Worm (Caenorhabditis elegans) whole organism, young adult: ENCODE measurements around the gene lgc-24.

Source experiments
- C06A6.2 ChIP-seq: fragments of 200-800 bp; sonication (Bioruptor generic); conservative IDR thresholded peaks from 2 replicates; pipeline ENCODE4 v1.3.6; 2022; ENCODE audit warnings: missing genetic modification characterization, missing compliant biosample characterization
- F37B4.10 ChIP-seq: fragments of 200-800 bp; sonication (Bioruptor generic); IDR thresholded peaks from 2 replicates; pipeline ENCODE4 v1.3.6; 2022; ENCODE audit warnings: missing genetic modification characterization, missing compliant biosample characterization
- Y79H2A.3 ChIP-seq: fragments of 200-800 bp; sonication (Bioruptor generic); conservative IDR thresholded peaks from 2 replicates; pipeline ENCODE4 v1.3.6; 2022; ENCODE audit warnings: missing genetic modification reagents, missing genetic modification characterization, missing compliant biosample characterization
- ama-1 ChIP-seq, 3 experiments: fragments of 150-350 bp in 1 of 3; sonication (generic microtip) in 2 of 3; optimal IDR thresholded peaks; 2 replicates each; lab custom pipeline; 2014 to 2018; ENCODE audit warnings: missing biosample characterization in 2 of 3, missing genetic modification characterization in 2 of 3, missing genetic modification reagents in 2 of 3
- cebp-1 ChIP-seq, 2 experiments: fragments of 200-800 bp in 1 of 2; sonication (Bioruptor generic) in 1 of 2; sonication (generic microtip) in 1 of 2; IDR thresholded peaks in 1 of 2; optimal IDR thresholded peaks in 1 of 2; 2 replicates each; pipeline versions ENCODE4 v1.3.6 to Lab custom; 2017 to 2022; ENCODE audit warnings: missing compliant biosample characterization in 2 of 2, missing genetic modification characterization in 2 of 2, mild to moderate bottlenecking in 1 of 2, missing genetic modification reagents in 1 of 2, moderate library complexity in 1 of 2
- chd-7 ChIP-seq: sonication (generic microtip); optimal IDR thresholded peaks from 2 replicates; lab custom pipeline; 2016; ENCODE audit warnings: mild to moderate bottlenecking, missing genetic modification characterization, moderate library complexity, missing compliant biosample characterization
- efl-1 ChIP-seq: fragments of 150-350 bp; optimal IDR thresholded peaks from 2 replicates; lab custom pipeline; 2014; ENCODE audit warnings: missing biosample characterization, missing genetic modification reagents, missing genetic modification characterization
- mel-28 ChIP-seq: sonication (generic microtip); optimal IDR thresholded peaks from 2 replicates; lab custom pipeline; 2016; ENCODE audit warnings: borderline replicate concordance, mild to moderate bottlenecking, missing genetic modification characterization, missing compliant biosample characterization
- snpc-4 ChIP-seq, 5 experiments: fragments of 150-350 bp in 1 of 5; sonication (generic microtip) in 4 of 5; optimal IDR thresholded peaks; 2 replicates each; lab custom pipeline; 2014 to 2018; ENCODE audit warnings: missing genetic modification characterization in 5 of 5, missing biosample characterization in 3 of 5, antibody characterized with exemption in 2 of 5, mild to moderate bottlenecking in 2 of 5, missing compliant biosample characterization in 2 of 5, missing genotype in 2 of 5, moderate library complexity in 2 of 5, missing genetic modification reagents in 1 of 5
- unc-130 ChIP-seq: sonication (generic microtip); optimal IDR thresholded peaks from 2 replicates; lab custom pipeline; 2016; ENCODE audit warnings: missing genetic modification reagents, missing genetic modification characterization, missing compliant biosample characterization
- unc-62 ChIP-seq: fragments of 150-350 bp; optimal IDR thresholded peaks from 2 replicates; lab custom pipeline; 2014; ENCODE audit warnings: missing biosample characterization, missing genetic modification reagents, missing genetic modification characterization
- zfh-2 ChIP-seq: fragments of 200-800 bp; sonication (Bioruptor generic); conservative IDR thresholded peaks from 2 replicates; pipeline ENCODE4 v1.3.6; 2022; ENCODE audit warnings: missing genetic modification reagents, missing genetic modification characterization, missing compliant biosample characterization

ce11 chrX:12073764-12074163, 5.4 kb downstream of the lgc-24 start, which contains the start of gene tmem-145:
- TF ChIP-seq snpc-4 (GFP tag; optimal IDR thresholded peaks at IDR 0.05; lab: Kevin White, UChicago) (no peak), snpc-4 (tag; optimal IDR thresholded peaks at IDR 0.05; lab: Kevin White, UChicago) (no peak), C06A6.2 (GFP tag; lab: Robert Waterston, UW) (no peak), zfh-2 (GFP tag; lab: Robert Waterston, UW) (no peak), cebp-1 (GFP tag; IDR thresholded peaks at IDR 0.05; lab: Robert Waterston, UW) (no peak), cebp-1 (tag; optimal IDR thresholded peaks at IDR 0.05; lab: Kevin White, UChicago) (no peak), unc-62 (GFP tag; lab: Kevin White, UChicago) (no peak), unc-130 (GFP tag; lab: Kevin White, UChicago) (no peak), efl-1 (GFP tag; lab: Kevin White, UChicago) (no peak), mel-28 (tag; lab: Kevin White, UChicago) (no peak), chd-7 (no peak), Y79H2A.3 (GFP tag; lab: Robert Waterston, UW) (no peak), ama-1 (optimal IDR thresholded peaks at IDR 0.05; lab: Kevin White, UChicago) (no peak), ama-1 (GFP tag; optimal IDR thresholded peaks at IDR 0.05; lab: Kevin White, UChicago) (no peak), F37B4.10 (no peak)
